Fruit fly (Drosophila melanogaster) whole organism, embryonic: ENCODE data around the gene CG10959.

Experiments used
- Atf3 ChIP-seq: fragments of 200-800 bp; sonication (Bioruptor generic); optimal IDR thresholded peaks from 3 replicates; lab custom pipeline; 2016; ENCODE audit warnings: missing biosample characterization, missing genetic modification characterization
- Bgb ChIP-seq: fragments of 200-800 bp; sonication (Bioruptor generic); IDR thresholded peaks from 2 replicates; pipeline ENCODE4 v1.3.6; 2022; ENCODE audit warnings: missing biosample characterization, missing genetic modification characterization; ENCODE audit not compliant: partially characterized antibody
- CG10147 ChIP-seq: fragments of 200-800 bp; sonication (Bioruptor generic); optimal IDR thresholded peaks from 2 replicates; lab custom pipeline; 2019; ENCODE audit warnings: missing biosample characterization, mild to moderate bottlenecking, missing genetic modification characterization, moderate library complexity
- CG10267 ChIP-seq: fragments of 200-800 bp; sonication (Bioruptor generic); optimal IDR thresholded peaks from 2 replicates; lab custom pipeline; 2018; ENCODE audit warnings: missing biosample characterization, mild to moderate bottlenecking, missing genetic modification characterization, moderate library complexity
- CG13894 ChIP-seq: fragments of 200-800 bp; sonication (Bioruptor generic); optimal IDR thresholded peaks from 3 replicates; lab custom pipeline; 2018; ENCODE audit warnings: missing biosample characterization, mild to moderate bottlenecking, missing genetic modification characterization, moderate library complexity
- CG14667 ChIP-seq: fragments of 200-800 bp; sonication (Bioruptor generic); IDR thresholded peaks from 2 replicates; pipeline ENCODE4 v1.3.6; 2022; ENCODE audit warnings: missing biosample characterization, missing genetic modification characterization
- CG15011 ChIP-seq: fragments of 200-800 bp; sonication (Bioruptor generic); optimal IDR thresholded peaks from 3 replicates; lab custom pipeline; 2018; ENCODE audit warnings: missing biosample characterization, mild to moderate bottlenecking, missing genetic modification characterization
- CG15479 ChIP-seq: fragments of 200-800 bp; sonication (Bioruptor generic); optimal IDR thresholded peaks from 3 replicates; lab custom pipeline; 2019; ENCODE audit warnings: missing biosample characterization, mild to moderate bottlenecking, missing genetic modification characterization, moderate library complexity
- CG1603 ChIP-seq: fragments of 200-800 bp; sonication (Bioruptor generic); optimal IDR thresholded peaks from 2 replicates; lab custom pipeline; 2019; ENCODE audit warnings: missing biosample characterization, mild to moderate bottlenecking, missing genetic modification characterization, moderate library complexity
- CG16779 ChIP-seq: fragments of 200-800 bp; sonication (Bioruptor generic); IDR thresholded peaks from 2 replicates; pipeline ENCODE4 v1.3.6; 2022; ENCODE audit warnings: missing biosample characterization, missing genetic modification characterization
- CG18011 ChIP-seq: fragments of 200-800 bp; sonication (Bioruptor generic); optimal IDR thresholded peaks from 2 replicates; lab custom pipeline; 2017; ENCODE audit warnings: missing biosample characterization, missing genetic modification characterization, mild to moderate bottlenecking, moderate library complexity, missing genotype
- CG18619 ChIP-seq: fragments of 200-800 bp; sonication (Bioruptor generic); optimal IDR thresholded peaks from 3 replicates; lab custom pipeline; 2017; ENCODE audit warnings: missing biosample characterization, mild to moderate bottlenecking, missing genetic modification characterization
- CG31365 ChIP-seq: fragments of 200-800 bp; sonication (Bioruptor generic); optimal IDR thresholded peaks from 2 replicates; lab custom pipeline; 2018; ENCODE audit warnings: missing biosample characterization, mild to moderate bottlenecking, missing genetic modification characterization
- CG34224 ChIP-seq: fragments of 200-800 bp; sonication (Bioruptor generic); IDR thresholded peaks from 3 replicates; pipeline ENCODE4 v1.3.6; 2022; ENCODE audit warnings: missing biosample characterization, missing genetic modification characterization; ENCODE audit not compliant: partially characterized antibody
- CG4404 ChIP-seq: fragments of 200-800 bp; sonication (Bioruptor generic); IDR thresholded peaks from 2 replicates; pipeline ENCODE4 v1.3.6; 2022; ENCODE audit warnings: missing biosample characterization, missing genetic modification characterization
- CG4617 ChIP-seq: fragments of 200-800 bp; sonication (Bioruptor generic); optimal IDR thresholded peaks from 3 replicates; lab custom pipeline; 2016; ENCODE audit warnings: missing biosample characterization, missing genetic modification characterization, borderline replicate concordance
- CG6272 ChIP-seq: fragments of 200-800 bp; sonication (Bioruptor generic); IDR thresholded peaks from 2 replicates; pipeline ENCODE4 v1.3.6; 2022; ENCODE audit warnings: missing biosample characterization, missing genetic modification characterization
- CG6654 ChIP-seq: fragments of 200-800 bp; sonication (Bioruptor generic); optimal IDR thresholded peaks from 2 replicates; lab custom pipeline; 2017; ENCODE audit warnings: missing biosample characterization, mild to moderate bottlenecking, missing genetic modification characterization
- CG6791 ChIP-seq: fragments of 200-800 bp; sonication (Bioruptor generic); IDR thresholded peaks from 3 replicates; pipeline ENCODE4 v1.3.6; 2022; ENCODE audit warnings: missing biosample characterization, missing genetic modification characterization; ENCODE audit not compliant: partially characterized antibody
- CG8478 ChIP-seq: fragments of >200 bp; optimal IDR thresholded peaks from 2 replicates; lab custom pipeline; 2018
- CHES-1-like ChIP-seq: fragments of 200-800 bp; sonication (Bioruptor generic); optimal IDR thresholded peaks from 2 replicates; lab custom pipeline; 2016; ENCODE audit warnings: missing biosample characterization, missing genetic modification characterization
- Chrac-16 ChIP-seq: fragments of 200-800 bp; sonication (Bioruptor generic); optimal IDR thresholded peaks from 3 replicates; lab custom pipeline; 2016; ENCODE audit warnings: missing biosample characterization, missing genetic modification characterization
- CrebB ChIP-seq: fragments of 200-800 bp; sonication (Bioruptor generic); optimal IDR thresholded peaks from 3 replicates; lab custom pipeline; 2018; ENCODE audit warnings: missing biosample characterization, mild to moderate bottlenecking, missing genetic modification characterization
- Dbx ChIP-seq: fragments of 200-800 bp; sonication (Bioruptor generic); IDR thresholded peaks from 3 replicates; pipeline ENCODE4 v1.3.6; 2022; ENCODE audit warnings: missing biosample characterization, missing genetic modification characterization
- Fer3 ChIP-seq: fragments of 200-800 bp; sonication (Bioruptor generic); optimal IDR thresholded peaks from 2 replicates; lab custom pipeline; 2018; ENCODE audit warnings: missing biosample characterization, mild to moderate bottlenecking, missing genetic modification characterization, moderate library complexity
- H15 ChIP-seq: fragments of 200-800 bp; sonication (Bioruptor generic); IDR thresholded peaks from 3 replicates; pipeline ENCODE4 v1.3.6; 2022; ENCODE audit warnings: missing biosample characterization, missing genetic modification characterization
- HLH3B ChIP-seq: fragments of 200-800 bp; sonication (Bioruptor generic); IDR thresholded peaks from 2 replicates; pipeline ENCODE4 v1.3.6; 2022; ENCODE audit warnings: missing biosample characterization, missing genetic modification characterization
- HLH54F ChIP-seq: fragments of 200-800 bp; sonication (Bioruptor generic); optimal IDR thresholded peaks from 3 replicates; lab custom pipeline; 2016; ENCODE audit warnings: missing biosample characterization, missing genetic modification characterization
- Hmx ChIP-seq: fragments of 200-800 bp; sonication (Bioruptor generic); optimal IDR thresholded peaks from 2 replicates; lab custom pipeline; 2016; ENCODE audit warnings: missing biosample characterization, missing genetic modification characterization
- Nf-YB ChIP-seq: fragments of 200-800 bp; sonication (Bioruptor generic); optimal IDR thresholded peaks from 3 replicates; lab custom pipeline; 2019; ENCODE audit warnings: missing biosample characterization, mild to moderate bottlenecking, missing genetic modification characterization, moderate library complexity
- Optix ChIP-seq: fragments of 200-800 bp; sonication (Bioruptor generic); IDR thresholded peaks from 3 replicates; pipeline ENCODE4 v1.3.6; 2022; ENCODE audit warnings: missing biosample characterization, missing genetic modification characterization
- Ravus ChIP-seq: fragments of 200-800 bp; sonication (Bioruptor generic); IDR thresholded peaks from 2 replicates; pipeline ENCODE4 v1.3.6; 2022; ENCODE audit warnings: missing biosample characterization, missing genetic modification characterization
- Sin3A ChIP-seq: fragments of >200 bp; optimal IDR thresholded peaks from 2 replicates; lab custom pipeline; 2018
- Six4 ChIP-seq: fragments of 200-800 bp; sonication (Bioruptor generic); optimal IDR thresholded peaks from 2 replicates; lab custom pipeline; 2016; ENCODE audit warnings: missing biosample characterization, missing genetic modification characterization
- Sry-β ChIP-seq: fragments of 200-800 bp; sonication (Bioruptor generic); optimal IDR thresholded peaks from 2 replicates; lab custom pipeline; 2018; ENCODE audit warnings: missing biosample characterization, mild to moderate bottlenecking, missing genetic modification characterization, moderate library complexity
- az2 ChIP-seq: fragments of 200-800 bp; sonication (Bioruptor generic); optimal IDR thresholded peaks from 3 replicates; lab custom pipeline; 2016; ENCODE audit warnings: missing biosample characterization, missing genetic modification characterization
- btn ChIP-seq: fragments of 200-800 bp; sonication (Bioruptor generic); optimal IDR thresholded peaks from 2 replicates; lab custom pipeline; 2016; ENCODE audit warnings: missing biosample characterization, missing genetic modification characterization
- crp ChIP-seq, 2 experiments: fragments of 200-800 bp; sonication (Bioruptor generic); optimal IDR thresholded peaks; 2 replicates in 1 of 2; 3 replicates in 1 of 2; lab custom pipeline; 2017; ENCODE audit warnings: missing biosample characterization in 2 of 2, missing genetic modification characterization in 2 of 2, mild to moderate bottlenecking in 1 of 2, moderate library complexity in 1 of 2
- en ChIP-seq: fragments of 200-800 bp; sonication (Bioruptor generic); optimal IDR thresholded peaks from 2 replicates; lab custom pipeline; 2016; ENCODE audit warnings: missing biosample characterization, missing genetic modification characterization
- eyg ChIP-seq: fragments of 200-800 bp; sonication (Bioruptor generic); optimal IDR thresholded peaks from 3 replicates; lab custom pipeline; 2016; ENCODE audit warnings: missing biosample characterization, missing genetic modification characterization
- fd64A ChIP-seq: fragments of 200-800 bp; sonication (Bioruptor generic); optimal IDR thresholded peaks from 3 replicates; lab custom pipeline; 2018; ENCODE audit warnings: missing biosample characterization, mild to moderate bottlenecking, missing genetic modification characterization
- jing ChIP-seq: fragments of 200-800 bp; sonication (Bioruptor generic); optimal IDR thresholded peaks from 2 replicates; lab custom pipeline; 2018; ENCODE audit warnings: missing biosample characterization, mild to moderate bottlenecking, missing genetic modification characterization
- klu ChIP-seq: fragments of 200-800 bp; sonication (Bioruptor generic); IDR thresholded peaks from 2 replicates; pipeline ENCODE4 v1.3.6; 2022; ENCODE audit warnings: missing biosample characterization, missing genetic modification characterization
- mirr ChIP-seq: fragments of 200-800 bp; sonication (Bioruptor generic); optimal IDR thresholded peaks from 3 replicates; lab custom pipeline; 2018; ENCODE audit warnings: missing biosample characterization, mild to moderate bottlenecking, missing genetic modification characterization
- pros ChIP-seq: fragments of 200-800 bp; sonication (Bioruptor generic); optimal IDR thresholded peaks from 3 replicates; lab custom pipeline; 2019; ENCODE audit warnings: missing biosample characterization, mild to moderate bottlenecking, missing genetic modification characterization, moderate library complexity
- sob ChIP-seq: fragments of 200-800 bp; sonication (Bioruptor generic); IDR thresholded peaks from 2 replicates; pipeline ENCODE4 v1.3.6; 2022; ENCODE audit warnings: missing biosample characterization, missing genetic modification characterization
- tll ChIP-seq, 2 experiments: fragments of 200-800 bp in 1 of 2; fragments of >200 bp in 1 of 2; sonication (Bioruptor generic) in 1 of 2; optimal IDR thresholded peaks; 2 replicates each; lab custom pipeline; 2017 to 2019; ENCODE audit warnings: missing biosample characterization in 2 of 2, missing genetic modification characterization in 2 of 2, mild to moderate bottlenecking in 1 of 2, moderate library complexity in 1 of 2
- wdn ChIP-seq: fragments of 200-800 bp; sonication (Bioruptor generic); IDR thresholded peaks from 2 replicates; pipeline ENCODE4 v1.3.6; 2022; ENCODE audit warnings: missing biosample characterization, missing genetic modification characterization
- z ChIP-seq: fragments of 200-800 bp; sonication (Bioruptor generic); IDR thresholded peaks from 3 replicates; pipeline ENCODE4 v1.3.6; 2022; ENCODE audit warnings: missing biosample characterization, missing genetic modification characterization
- zen2 ChIP-seq: fragments of 200-800 bp; sonication (Bioruptor generic); IDR thresholded peaks from 3 replicates; pipeline ENCODE4 v1.3.6; 2022; ENCODE audit warnings: missing biosample characterization, missing genetic modification characterization; ENCODE audit not compliant: partially characterized antibody

The CG10959 gene

DNA sequence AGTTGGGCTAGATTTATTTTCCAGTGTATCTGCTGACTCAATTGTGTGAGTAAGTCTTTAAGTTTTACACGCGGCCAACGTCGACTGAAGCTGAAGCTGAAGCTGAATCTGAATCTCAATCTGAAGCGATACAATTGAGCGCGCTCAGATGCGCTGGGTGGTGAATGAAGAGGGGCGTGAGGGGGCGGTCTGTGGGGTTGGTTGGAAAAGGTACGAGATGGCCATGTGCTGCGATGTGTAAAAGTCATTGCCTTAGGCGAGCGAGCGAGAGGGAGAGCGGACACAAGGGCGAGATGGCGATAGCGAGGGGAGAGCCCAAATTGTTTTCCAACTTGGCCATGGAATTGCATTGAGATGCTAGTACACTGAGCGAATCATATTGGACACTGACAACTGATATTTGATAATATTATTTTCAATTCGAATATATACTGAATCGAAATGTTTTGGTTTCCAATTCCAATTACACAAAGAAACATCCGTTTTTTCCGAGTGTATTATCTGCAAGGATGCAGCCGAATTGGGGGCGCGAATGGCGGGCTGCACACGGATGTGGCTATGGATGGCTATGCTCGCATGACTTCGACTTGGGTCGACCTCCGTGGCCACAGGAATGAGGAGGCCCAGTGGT is 48.1 kb downstream of the CG10959 start (continued):
- TF ChIP-seq HLH54F, result peak; percentile 15
- no peak for TF ChIP-seq Sin3A
- TF ChIP-seq fd64A (GFP tag; lab: Kevin White, UChicago), result no peak
- TF ChIP-seq CG4404 (GFP tag; lab: Robert Waterston, UW), result no peak
- TF ChIP-seq CG6654, result no peak
- TF ChIP-seq wdn, result no peak
- no peak for TF ChIP-seq btn (GFP tag; lab: Kevin White, UChicago)
- TF ChIP-seq CG4617, result no peak
- TF ChIP-seq sob, result 0 out of 2 replicates have a peak, but pooled peaks have one; percentile 35
- no peak for TF ChIP-seq en (GFP tag; lab: Kevin White, UChicago)
- no peak for TF ChIP-seq CG34224 (GFP tag; lab: Robert Waterston, UW)
- TF ChIP-seq zen2 (GFP tag; lab: Robert Waterston, UW), result no peak
- TF ChIP-seq Dbx (GFP tag; lab: Robert Waterston, UW), result no peak
- no peak for TF ChIP-seq CG31365 (tag; lab: Kevin White, UChicago)
- TF ChIP-seq CG13894 (tag; lab: Kevin White, UChicago), result no peak
- TF ChIP-seq CHES-1-like (GFP tag; lab: Kevin White, UChicago), result no peak
- TF ChIP-seq CG15011 (GFP tag; lab: Kevin White, UChicago), result no peak
- TF ChIP-seq Chrac-16, result no peak
- TF ChIP-seq CrebB (tag; lab: Kevin White, UChicago), result peak; percentile 23
- TF ChIP-seq CG8478, result no peak
- no peak for TF ChIP-seq CG10147 (GFP tag; lab: Kevin White, UChicago)
- TF ChIP-seq Six4 (GFP tag; lab: Kevin White, UChicago), result no peak
- no peak for TF ChIP-seq Hmx (GFP tag; lab: Kevin White, UChicago)
- no peak for TF ChIP-seq Nf-YB (GFP tag; lab: Kevin White, UChicago)
- TF ChIP-seq crp (GFP tag; optimal IDR thresholded peaks at IDR 0.05; lab: Kevin White, UChicago), result no peak
- peak; percentile 1 for TF ChIP-seq jing (GFP tag; lab: Kevin White, UChicago)
- no peak for TF ChIP-seq CG6791 (GFP tag; lab: Robert Waterston, UW)
- TF ChIP-seq CG14667 (GFP tag; lab: Robert Waterston, UW), result peak; percentile 44; the same call in 1 of the 2 replicates
- no peak for TF ChIP-seq Bgb (GFP tag; lab: Robert Waterston, UW)
- TF ChIP-seq Sry-β, result no peak
- no peak for TF ChIP-seq CG15479
- peak; percentile 63; the same call in 2 of the 3 replicates for TF ChIP-seq Optix (GFP tag; lab: Robert Waterston, UW)
- TF ChIP-seq CG18011, result no peak
- TF ChIP-seq CG18619, result no peak
- no peak for TF ChIP-seq klu (GFP tag; lab: Robert Waterston, UW)
- no peak for TF ChIP-seq Atf3
- no peak for TF ChIP-seq Ravus (GFP tag; lab: Robert Waterston, UW)
- TF ChIP-seq az2, result peak; percentile 29
- TF ChIP-seq HLH3B (GFP tag; lab: Robert Waterston, UW), result peak; percentile 65
- no peak for TF ChIP-seq eyg (GFP tag; lab: Kevin White, UChicago)
- TF ChIP-seq mirr (GFP tag; lab: Kevin White, UChicago), result no peak
- TF ChIP-seq Fer3 (tag; lab: Kevin White, UChicago), result no peak
- no peak for TF ChIP-seq CG6272 (GFP tag; lab: Robert Waterston, UW)
- TF ChIP-seq CG16779 (GFP tag; lab: Robert Waterston, UW), result no peak
- no peak for TF ChIP-seq CG10267
- peak; percentile 76; the same call in 2 of the 3 replicates for TF ChIP-seq z (GFP tag; lab: Robert Waterston, UW)
- peak; percentile 77 for TF ChIP-seq CG1603 (tag; lab: Kevin White, UChicago)
- TF ChIP-seq tll (GFP tag; optimal IDR thresholded peaks at IDR 0.05; lab: Kevin White, UChicago), result no peak
- TF ChIP-seq pros (GFP tag; lab: Kevin White, UChicago), result no peak
- TF ChIP-seq H15 (GFP tag; lab: Robert Waterston, UW), result peak; percentile 53; the same call in 1 of the 3 replicates
